Worm (Caenorhabditis elegans) whole organism, L1 larva: ENCODE data around the gene str-108.

Experiments
- aha-1 ChIP-seq: fragments of 150-350 bp; optimal IDR thresholded peaks from 2 replicates; lab custom pipeline; 2014; ENCODE audit warnings: missing biosample characterization, missing genetic modification characterization
- aly-2 ChIP-seq: fragments of 150-350 bp; optimal IDR thresholded peaks from 2 replicates; lab custom pipeline; 2014; ENCODE audit warnings: missing biosample characterization, missing genetic modification characterization
- ceh-82 ChIP-seq, 3 experiments: fragments of 150-350 bp in 1 of 3; sonication (generic microtip) in 2 of 3; optimal IDR thresholded peaks; 2 replicates each; lab custom pipeline; 2014 to 2017; ENCODE audit warnings: missing biosample characterization in 3 of 3, missing genetic modification characterization in 3 of 3
- lin-35 ChIP-seq, 2 experiments: fragments of 150-350 bp; optimal IDR thresholded peaks; 2 replicates each; lab custom pipeline; 2014; ENCODE audit warnings: missing biosample characterization in 2 of 2, missing genetic modification characterization in 2 of 2, missing genetic modification reagents in 2 of 2
- lin-39 ChIP-seq: fragments of 150-350 bp; optimal IDR thresholded peaks from 2 replicates; lab custom pipeline; 2014; ENCODE audit warnings: missing biosample characterization, missing genetic modification reagents, missing genetic modification characterization
- nhr-11 ChIP-seq: fragments of 150-350 bp; optimal IDR thresholded peaks from 2 replicates; lab custom pipeline; 2014; ENCODE audit warnings: missing biosample characterization, missing genetic modification characterization
- nhr-76 ChIP-seq: sonication (generic microtip); optimal IDR thresholded peaks from 2 replicates; lab custom pipeline; 2017; ENCODE audit warnings: missing biosample characterization, missing genetic modification characterization
- snpc-4 ChIP-seq: fragments of 150-350 bp; optimal IDR thresholded peaks from 2 replicates; lab custom pipeline; 2014; ENCODE audit warnings: missing biosample characterization, missing genetic modification characterization

DNA sequence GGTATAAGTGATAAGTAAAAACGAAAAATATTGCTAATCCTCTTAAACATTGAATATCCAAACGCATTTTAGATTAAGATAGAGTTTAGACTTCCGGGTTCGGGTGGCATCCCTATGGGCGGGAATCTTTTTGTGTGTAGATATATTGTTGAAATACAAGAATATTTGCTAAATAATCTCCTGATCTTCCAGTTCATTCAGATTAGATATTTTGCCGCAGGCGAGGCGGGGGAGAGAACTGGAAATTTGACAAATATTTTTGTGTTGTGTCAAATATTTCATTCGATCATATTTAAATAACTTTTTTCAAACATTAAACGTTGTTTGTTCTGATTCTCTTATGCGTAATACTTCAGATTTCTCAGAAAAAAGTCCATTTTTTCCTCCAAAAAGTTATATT, 43.8 kb downstream of the str-108 start, which contains the start of gene oac-15:
- TF ChIP-seq lin-35 (GFP tag; optimal IDR thresholded peaks at IDR 0.05; lab: Kevin White, UChicago) (no peak), snpc-4 (tag; lab: Kevin White, UChicago) (no peak), aly-2 (no peak), aha-1 (no peak), lin-39 (tag; lab: Kevin White, UChicago) (no peak), nhr-11 (no peak), nhr-76 (tag; lab: Kevin White, UChicago) (no peak), ceh-82 (tag; optimal IDR thresholded peaks at IDR 0.05; lab: Kevin White, UChicago) (no peak)
